3 fruit fly cellular contexts compared by ENCODE assay signal in genomic region chr2L:21243964-21244466, dm6.
TF ChIP-seq lines count a peak whose summit lies in the region.

No protein-coding gene starts in this region.

TF ChIP-seq in whole organism, embryonic, 481 proteins besides CTCF, POLR2A, EP300 and RAD21 (continued from another document and continues in another):
- TF ChIP-seq al (GFP tag; IDR thresholded peaks at IDR 0.05; lab: Robert Waterston, UW) (no peak), wdn (GFP tag; IDR thresholded peaks at IDR 0.05; lab: Robert Waterston, UW) (no peak), sd (tag; optimal IDR thresholded peaks at IDR 0.05; lab: Kevin White, UChicago) (peak; percentile 11), rib (GFP tag; IDR thresholded peaks at IDR 0.05; lab: Robert Waterston, UW) (peak; percentile 26; the same call in 1 of the 2 replicates), CG16813 (GFP tag; IDR thresholded peaks at IDR 0.05; lab: Robert Waterston, UW; ENCODE audit: partially characterized antibody) (no peak), vvl (GFP tag; IDR thresholded peaks at IDR 0.05; lab: Robert Waterston, UW) (0 out of 2 replicates have a peak, but pooled peaks have one; percentile 15), CG5953 (GFP tag; IDR thresholded peaks at IDR 0.05; lab: Robert Waterston, UW) (no peak), MTF-1 (GFP tag; optimal IDR thresholded peaks at IDR 0.05; lab: Kevin White, UChicago; ENCODE audit: borderline replicate concordance) (no peak), CG18764 (GFP tag; optimal IDR thresholded peaks at IDR 0.05; lab: Kevin White, UChicago) (no peak), scrt (GFP tag; optimal IDR thresholded peaks at IDR 0.05; lab: Kevin White, UChicago) (peak; percentile 47), CG12236 (GFP tag; optimal IDR thresholded peaks at IDR 0.05; lab: Kevin White, UChicago) (no peak), nerfin-1 (tag; optimal IDR thresholded peaks at IDR 0.05; lab: Kevin White, UChicago) (peak; percentile 69), p53 (GFP tag; optimal IDR thresholded peaks at IDR 0.05; lab: Kevin White, UChicago) (no peak), chn (GFP tag; optimal IDR thresholded peaks at IDR 0.05; lab: Kevin White, UChicago) (peak; percentile 1), Ets65A (GFP tag; lab: Kevin White, UChicago) (no peak), CG3838 (GFP tag; optimal IDR thresholded peaks at IDR 0.05; lab: Kevin White, UChicago) (no peak), dysf (GFP tag; IDR thresholded peaks at IDR 0.05; lab: Robert Waterston, UW) (no peak), sisA (GFP tag; IDR thresholded peaks at IDR 0.05; lab: Robert Waterston, UW) (no peak), CG1603 (tag; optimal IDR thresholded peaks at IDR 0.05; lab: Kevin White, UChicago) (no peak), psq (GFP tag; optimal IDR thresholded peaks at IDR 0.05; lab: Kevin White, UChicago) (peak; percentile 22), trem (tag; optimal IDR thresholded peaks at IDR 0.05; lab: Kevin White, UChicago) (no peak), CG14860 (GFP tag; IDR thresholded peaks at IDR 0.05; lab: Robert Waterston, UW; ENCODE audit: partially characterized antibody) (no peak), CG4424 (GFP tag; optimal IDR thresholded peaks at IDR 0.05; lab: Kevin White, UChicago) (no peak), CG12744 (GFP tag; optimal IDR thresholded peaks at IDR 0.05; lab: Kevin White, UChicago) (no peak), tll (GFP tag; optimal IDR thresholded peaks at IDR 0.05; lab: Kevin White, UChicago) (peak in 1 of 2 experiments; percentile 36), sug (tag; optimal IDR thresholded peaks at IDR 0.05; lab: Kevin White, UChicago) (no peak), ara (GFP tag; IDR thresholded peaks at IDR 0.05; lab: Robert Waterston, UW) (no peak), twi (tag; optimal IDR thresholded peaks at IDR 0.05; lab: Kevin White, UChicago) (no peak), otp (GFP tag; IDR thresholded peaks at IDR 0.05; lab: Robert Waterston, UW) (no peak), CG12104 (GFP tag; optimal IDR thresholded peaks at IDR 0.05; lab: Kevin White, UChicago) (no peak), CG6813 (GFP tag; optimal IDR thresholded peaks at IDR 0.05; lab: Kevin White, UChicago) (no peak), lola (GFP tag; optimal IDR thresholded peaks at IDR 0.05; lab: Kevin White, UChicago) (no peak), Hr78 (GFP tag; optimal IDR thresholded peaks at IDR 0.05; lab: Kevin White, UChicago) (peak in 1 of 2 experiments; percentile 93), zen (tag; optimal IDR thresholded peaks at IDR 0.05; lab: Kevin White, UChicago) (no peak), CG11085 (GFP tag; IDR thresholded peaks at IDR 0.05; lab: Robert Waterston, UW) (no peak), Ets97D (GFP tag; optimal IDR thresholded peaks at IDR 0.05; lab: Kevin White, UChicago) (no peak), br (optimal IDR thresholded peaks at IDR 0.05; lab: Kevin White, UChicago) (no peak), crol (GFP tag; IDR thresholded peaks at IDR 0.05; lab: Robert Waterston, UW) (peak; percentile 73), kni (GFP tag; optimal IDR thresholded peaks at IDR 0.05; lab: Kevin White, UChicago) (peak; percentile 82), bowl (GFP tag; IDR thresholded peaks at IDR 0.05; lab: Robert Waterston, UW) (no peak), CoRest (tag; optimal IDR thresholded peaks at IDR 0.05; lab: Kevin White, UChicago) (no peak), z (GFP tag; IDR thresholded peaks at IDR 0.05; lab: Robert Waterston, UW) (peak; percentile 78), Blimp-1 (GFP tag; optimal IDR thresholded peaks at IDR 0.05; lab: Kevin White, UChicago) (peak; percentile 23), CG2875 (GFP tag; optimal IDR thresholded peaks at IDR 0.05; lab: Kevin White, UChicago) (no peak), CG4730 (GFP tag; IDR thresholded peaks at IDR 0.05; lab: Robert Waterston, UW) (no peak), CG9437 (GFP tag; optimal IDR thresholded peaks at IDR 0.05; lab: Kevin White, UChicago) (no peak)

TF ChIP-seq in whole organism, prepupa, 60 proteins besides CTCF, POLR2A, EP300 and RAD21 (continued from another document):
- no peak for TF ChIP-seq CG8119 (GFP tag; IDR thresholded peaks at IDR 0.05; lab: Robert Waterston, UW)
- no peak for TF ChIP-seq topi (GFP tag; optimal IDR thresholded peaks at IDR 0.05; lab: Kevin White, UChicago)
- TF ChIP-seq Sox14 (GFP tag; optimal IDR thresholded peaks at IDR 0.05; lab: Kevin White, UChicago): peak; percentile 37
- TF ChIP-seq ss (GFP tag; optimal IDR thresholded peaks at IDR 0.05; lab: Kevin White, UChicago): peak in 1 of 2 experiments; percentile 39
- TF ChIP-seq Ets96B (tag; optimal IDR thresholded peaks at IDR 0.05; lab: Kevin White, UChicago): no peak
- TF ChIP-seq Hr38 (GFP tag; optimal IDR thresholded peaks at IDR 0.05; lab: Kevin White, UChicago): no peak
- peak; percentile 97 for TF ChIP-seq svp (GFP tag; lab: Kevin White, UChicago)
- no peak for TF ChIP-seq CG6808 (GFP tag; optimal IDR thresholded peaks at IDR 0.05; lab: Kevin White, UChicago)
- no peak for TF ChIP-seq fd85E (GFP tag; optimal IDR thresholded peaks at IDR 0.05; lab: Kevin White, UChicago)
- TF ChIP-seq OdsH (GFP tag; optimal IDR thresholded peaks at IDR 0.05; lab: Kevin White, UChicago): no peak
- no peak for TF ChIP-seq CG16779 (tag; optimal IDR thresholded peaks at IDR 0.05; lab: Kevin White, UChicago)
- no peak for TF ChIP-seq CG6276 (GFP tag; optimal IDR thresholded peaks at IDR 0.05; lab: Kevin White, UChicago)

TF ChIP-seq in whole organism, wandering third instar larva, 38 proteins besides CTCF, POLR2A, EP300 and RAD21 (continued from another document):
- no peak for TF ChIP-seq dsf (GFP tag; optimal IDR thresholded peaks at IDR 0.05; lab: Kevin White, UChicago; ENCODE audit: borderline replicate concordance)
- no peak for TF ChIP-seq Jra (GFP tag; optimal IDR thresholded peaks at IDR 0.05; lab: Kevin White, UChicago)
TF ChIP-seq in whole organism, wandering third instar larva: peak in this region for 9.
